Worm (Caenorhabditis elegans): Measurements from ENCODE around the gene C44B12.9.

The C44B12.9 gene

DNA sequence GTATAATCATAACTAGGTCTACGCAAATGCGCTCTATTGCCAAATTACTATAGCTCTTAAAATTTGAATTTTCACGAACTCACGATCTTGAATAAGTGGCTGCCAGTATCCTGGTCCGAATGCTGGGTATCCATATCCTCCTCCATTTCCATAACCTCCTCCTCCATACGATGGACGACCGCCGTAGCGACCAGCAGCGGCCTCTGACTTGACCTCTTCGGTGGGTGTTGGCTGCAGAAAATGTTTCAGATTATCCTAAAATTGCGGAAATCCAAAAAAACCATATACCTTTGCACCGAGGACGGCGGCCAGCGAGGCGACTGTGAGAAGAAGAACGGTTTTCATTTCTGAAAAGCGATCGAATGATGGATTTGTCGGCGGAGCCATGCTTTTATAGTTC lies 20.3 kb upstream of the C44B12.9 start, which contains the start of gene perm-4:
Gene perm-4 (minus strand): TSS at position 367 of the 400 bp plus-strand sequence.
- no peak for TF ChIP-seq nhr-11 (tag; optimal IDR thresholded peaks at IDR 0.05)
- TF ChIP-seq snpc-4 (tag; optimal IDR thresholded peaks at IDR 0.05) = no peak
- TF ChIP-seq lin-39 (tag; optimal IDR thresholded peaks at IDR 0.05) = no peak
- TF ChIP-seq mab-5 (tag; optimal IDR thresholded peaks at IDR 0.05) = no peak
- no peak for TF ChIP-seq peb-1 (tag; optimal IDR thresholded peaks at IDR 0.05)
- TF ChIP-seq nhr-6 (tag; optimal IDR thresholded peaks at IDR 0.05) = no peak
- no peak for TF ChIP-seq mdl-1 (tag; optimal IDR thresholded peaks at IDR 0.05)
- TF ChIP-seq elt-1 (tag; optimal IDR thresholded peaks at IDR 0.05) = no peak
- TF ChIP-seq nhr-10 (tag; optimal IDR thresholded peaks at IDR 0.05) = no peak
- no peak for TF ChIP-seq unc-39 (tag; optimal IDR thresholded peaks at IDR 0.05)
- TF ChIP-seq zag-1 (tag; optimal IDR thresholded peaks at IDR 0.05) = no peak
- TF ChIP-seq lsy-2 (tag; optimal IDR thresholded peaks at IDR 0.05) = no peak

DNA sequence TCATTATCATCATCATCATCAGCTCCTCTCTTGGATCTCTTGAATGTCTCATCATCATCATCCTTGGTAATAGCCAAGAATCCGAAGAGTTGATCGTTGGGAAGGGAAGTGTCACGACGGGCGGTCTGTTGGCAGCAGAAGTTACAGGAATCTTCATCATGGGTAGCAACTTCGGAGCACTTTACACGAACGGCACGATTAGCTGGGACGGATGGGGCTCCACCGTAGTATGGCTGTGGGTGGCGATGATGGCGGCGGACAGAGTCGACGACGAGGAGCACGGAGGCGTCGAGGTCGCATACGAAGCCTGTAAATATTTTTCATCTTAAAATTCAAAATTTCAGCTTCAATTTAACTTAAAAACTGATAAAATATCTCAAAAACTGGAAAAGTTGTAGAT lies 18.9 kb upstream of the C44B12.9 start:
- TF ChIP-seq skn-1 (tag; optimal IDR thresholded peaks at IDR 0.05) (no peak), ceh-16 (tag; optimal IDR thresholded peaks at IDR 0.05) (no peak), egl-27 (tag; optimal IDR thresholded peaks at IDR 0.05) (no peak), R02D3.7 (tag; optimal IDR thresholded peaks at IDR 0.05) (no peak), lin-39 (tag; optimal IDR thresholded peaks at IDR 0.05) (no peak), unc-62 (GFP tag; optimal IDR thresholded peaks at IDR 0.05) (no peak), nhr-77 (tag; optimal IDR thresholded peaks at IDR 0.05) (no peak)

DNA sequence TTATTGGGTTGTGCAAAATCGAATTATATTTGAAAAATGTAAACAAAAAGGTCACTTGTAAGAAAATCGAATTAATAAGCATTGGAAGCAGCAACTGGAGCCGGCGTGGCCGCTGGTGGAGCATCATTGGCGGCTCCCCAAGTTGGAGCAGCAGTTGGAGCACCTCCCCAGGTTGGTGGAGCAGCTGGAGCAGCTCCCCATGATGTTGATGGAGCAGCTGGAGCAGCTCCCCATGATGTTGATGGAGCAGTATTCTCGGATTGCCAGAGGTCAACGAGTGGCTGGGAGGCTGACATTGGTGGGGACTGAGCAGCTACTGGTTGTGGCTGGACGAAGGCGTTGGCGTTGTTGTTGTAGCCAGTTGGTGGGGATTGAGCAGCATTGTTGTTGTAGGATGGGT lies 17.1 kb upstream of the C44B12.9 start:
- no peak for TF ChIP-seq lin-13 (GFP tag; optimal IDR thresholded peaks at IDR 0.05)
- no peak for TF ChIP-seq lin-39 (tag; optimal IDR thresholded peaks at IDR 0.05)
- TF ChIP-seq nhr-12 (tag; optimal IDR thresholded peaks at IDR 0.05) = no peak
- TF ChIP-seq fos-1 (tag; optimal IDR thresholded peaks at IDR 0.05) = no peak
- no peak for TF ChIP-seq peb-1 (tag; optimal IDR thresholded peaks at IDR 0.05)
- TF ChIP-seq nhr-10 (tag; optimal IDR thresholded peaks at IDR 0.05) = no peak

DNA sequence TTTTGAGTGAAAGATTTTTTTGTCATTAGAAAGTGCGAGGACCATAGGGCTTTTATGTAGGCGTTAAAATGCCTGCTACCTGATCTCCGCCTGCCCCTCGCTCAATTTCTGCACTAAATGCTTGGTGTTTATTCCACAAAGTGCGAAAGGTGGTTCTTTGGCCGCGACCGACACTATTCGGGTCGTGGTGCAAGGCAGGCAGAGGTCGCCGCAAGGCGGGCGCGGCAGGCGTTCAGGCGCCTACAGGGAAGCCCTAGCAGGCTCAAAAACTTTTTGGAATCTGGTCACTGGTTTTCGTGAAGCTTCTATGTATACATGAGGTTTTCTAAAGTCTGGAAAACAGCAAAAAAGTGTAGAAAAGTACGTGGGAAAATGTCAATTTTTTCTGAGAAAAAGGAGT lies 16.4 kb upstream of the C44B12.9 start:
- TF ChIP-seq C34F6.9 (tag; optimal IDR thresholded peaks at IDR 0.05) (no peak), nhr-237 (tag; optimal IDR thresholded peaks at IDR 0.05) (no peak), nhr-10 (tag; optimal IDR thresholded peaks at IDR 0.05) (no peak), lsy-2 (tag; optimal IDR thresholded peaks at IDR 0.05) (no peak), peb-1 (tag; optimal IDR thresholded peaks at IDR 0.05) (no peak), nhr-129 (tag; optimal IDR thresholded peaks at IDR 0.05) (no peak), nhr-25 (tag; optimal IDR thresholded peaks at IDR 0.05) (no peak), lin-13 (GFP tag; optimal IDR thresholded peaks at IDR 0.05) (no peak), ama-1 (optimal IDR thresholded peaks at IDR 0.05) (no peak), fos-1 (tag; optimal IDR thresholded peaks at IDR 0.05) (no peak), sma-9 (GFP tag; optimal IDR thresholded peaks at IDR 0.05) (no peak), sma-9 (tag; optimal IDR thresholded peaks at IDR 0.05) (no peak), nhr-12 (tag; optimal IDR thresholded peaks at IDR 0.05) (no peak)

DNA sequence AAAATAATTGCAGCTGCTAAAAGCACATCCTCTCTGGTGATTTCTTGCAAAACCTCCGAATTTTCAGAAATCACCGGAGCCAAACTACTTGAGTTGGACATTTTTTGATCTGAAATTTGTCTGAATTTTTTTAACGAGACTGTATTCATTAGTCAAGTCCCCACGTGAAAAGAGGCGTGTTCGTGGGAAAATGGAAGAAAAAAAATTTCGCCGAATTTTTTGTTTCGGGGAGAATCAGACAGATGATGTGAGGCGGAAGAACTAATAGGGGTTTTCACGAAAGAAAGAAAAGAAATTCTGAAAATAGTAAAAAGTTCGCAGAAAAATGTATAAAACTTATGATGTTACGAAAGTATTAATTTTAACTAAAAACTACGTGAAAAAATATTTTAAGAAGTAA lies 14.1 kb upstream of the C44B12.9 start, which contains the start of gene srx-13:
Gene srx-13 (minus strand): TSS at position 101 of the 400 bp plus-strand sequence.
- TF ChIP-seq ztf-1 (GFP tag; conservative IDR thresholded peaks at IDR 0.05) (no peak), unc-55 (GFP tag; optimal IDR thresholded peaks at IDR 0.05) (no peak)

DNA sequence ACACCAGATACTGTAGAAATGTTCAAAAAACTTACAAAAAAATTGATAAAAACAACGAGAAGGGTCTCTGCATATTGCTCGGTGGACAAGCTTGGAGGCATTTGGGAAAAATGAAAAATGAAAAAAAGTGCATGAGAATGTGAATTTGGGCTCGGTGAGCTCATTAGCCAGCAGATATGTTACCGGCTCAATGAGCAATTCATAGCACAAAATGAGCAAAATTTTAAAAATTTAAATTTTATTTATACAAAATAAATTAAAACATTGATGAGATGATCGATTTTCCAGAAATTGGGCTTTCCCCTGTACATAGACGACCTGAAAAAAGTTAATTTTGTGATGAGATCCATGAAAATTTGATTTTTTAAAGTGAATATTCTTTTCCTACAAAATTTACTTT lies 9.2 kb upstream of the C44B12.9 start, which contains the start of gene srx-14:
Gene srx-14 (minus strand): TSS at position 101 of the 400 bp plus-strand sequence.
- no peak for TF ChIP-seq nhr-11 (tag; optimal IDR thresholded peaks at IDR 0.05)
- TF ChIP-seq mbf-1 (tag; optimal IDR thresholded peaks at IDR 0.05) = no peak
- no peak for TF ChIP-seq peb-1 (tag; optimal IDR thresholded peaks at IDR 0.05)
- no peak for TF ChIP-seq aly-2 (tag; optimal IDR thresholded peaks at IDR 0.05)
- no peak for TF ChIP-seq ZK546.5 (tag; optimal IDR thresholded peaks at IDR 0.05)
- TF ChIP-seq ama-1 (optimal IDR thresholded peaks at IDR 0.05) = no peak
- no peak for TF ChIP-seq nhr-23 (tag; optimal IDR thresholded peaks at IDR 0.05)
- no peak for TF ChIP-seq sma-3 (GFP tag; optimal IDR thresholded peaks at IDR 0.05)
- TF ChIP-seq lin-39 (tag; optimal IDR thresholded peaks at IDR 0.05) = no peak
- no peak for TF ChIP-seq ztf-1 (GFP tag; conservative IDR thresholded peaks at IDR 0.05)
- no peak for TF ChIP-seq lin-13 (GFP tag; optimal IDR thresholded peaks at IDR 0.05)
- no peak for TF ChIP-seq alr-1 (tag; optimal IDR thresholded peaks at IDR 0.05)
- no peak for TF ChIP-seq nhr-10 (tag; optimal IDR thresholded peaks at IDR 0.05)
- TF ChIP-seq ztf-11 (tag; optimal IDR thresholded peaks at IDR 0.05) = no peak
- no peak for TF ChIP-seq fos-1 (tag; optimal IDR thresholded peaks at IDR 0.05)
- TF ChIP-seq nhr-25 (tag; optimal IDR thresholded peaks at IDR 0.05) = no peak
- TF ChIP-seq crh-2 (tag; optimal IDR thresholded peaks at IDR 0.05) = no peak
